Fruit fly (Drosophila melanogaster) whole organism, adult: ENCODE data around the gene mRpL32.

ENCODE experiments used
- CG1620 ChIP-seq: fragments of 200-800 bp; sonication (Bioruptor generic); optimal IDR thresholded peaks from 2 replicates; lab custom pipeline; 2016; ENCODE audit warnings: missing biosample characterization, missing genetic modification characterization
- CG7101 ChIP-seq: fragments of 200-800 bp; sonication (Bioruptor generic); optimal IDR thresholded peaks from 2 replicates; lab custom pipeline; 2018; ENCODE audit warnings: missing biosample characterization, mild to moderate bottlenecking, missing genetic modification characterization, moderate library complexity
- Clk ChIP-seq: fragments of 200-800 bp; sonication (Bioruptor generic); optimal IDR thresholded peaks from 2 replicates; lab custom pipeline; 2017; ENCODE audit warnings: missing biosample characterization, missing genetic modification characterization
- Crg-1 ChIP-seq: fragments of 200-800 bp; sonication (Bioruptor generic); optimal IDR thresholded peaks from 2 replicates; lab custom pipeline; 2016; ENCODE audit warnings: missing biosample characterization, missing genetic modification characterization
- pad ChIP-seq: fragments of 200-800 bp; sonication (Bioruptor generic); optimal IDR thresholded peaks from 3 replicates; lab custom pipeline; 2017; ENCODE audit warnings: missing biosample characterization, missing genetic modification characterization, mild to moderate bottlenecking, moderate library complexity, missing genetic modification reagents
- tj ChIP-seq: fragments of 200-800 bp; sonication (Bioruptor generic); optimal IDR thresholded peaks from 3 replicates; lab custom pipeline; 2017; ENCODE audit warnings: missing biosample characterization, mild to moderate bottlenecking, missing genetic modification characterization, moderate library complexity

DNA sequence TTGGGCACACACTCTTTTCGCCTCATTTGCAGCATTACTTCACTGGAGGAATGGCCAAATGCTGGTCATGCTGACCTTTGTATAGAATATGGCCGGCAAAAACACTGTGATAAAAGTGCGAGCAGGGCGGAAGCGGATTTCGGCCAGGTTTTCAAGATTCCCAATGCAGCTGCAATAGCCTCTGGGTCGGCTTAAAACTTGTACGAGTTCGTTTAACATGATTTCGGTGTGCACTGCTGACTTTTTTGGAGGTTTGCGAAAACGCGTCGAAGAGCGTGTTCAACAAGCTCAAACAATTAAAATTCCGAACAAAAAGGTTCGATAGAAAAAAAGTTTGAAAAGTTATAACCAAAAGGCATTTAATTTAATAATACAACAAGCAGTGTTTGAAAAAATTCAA is 42.0 kb upstream of the mRpL32 start, which contains the start of gene chp:
- no peak for TF ChIP-seq Clk (GFP tag; lab: Kevin White, UChicago)
- no peak for TF ChIP-seq tj (GFP tag; lab: Kevin White, UChicago)
- TF ChIP-seq pad: no peak
- no peak for TF ChIP-seq CG1620 (GFP tag; lab: Kevin White, UChicago)
- TF ChIP-seq Crg-1: no peak
- TF ChIP-seq CG7101 (tag; lab: Kevin White, UChicago): no peak
